Worm (Caenorhabditis elegans): ENCODE measurements around the gene F27B3.6.

F27B3.6 gene

DNA sequence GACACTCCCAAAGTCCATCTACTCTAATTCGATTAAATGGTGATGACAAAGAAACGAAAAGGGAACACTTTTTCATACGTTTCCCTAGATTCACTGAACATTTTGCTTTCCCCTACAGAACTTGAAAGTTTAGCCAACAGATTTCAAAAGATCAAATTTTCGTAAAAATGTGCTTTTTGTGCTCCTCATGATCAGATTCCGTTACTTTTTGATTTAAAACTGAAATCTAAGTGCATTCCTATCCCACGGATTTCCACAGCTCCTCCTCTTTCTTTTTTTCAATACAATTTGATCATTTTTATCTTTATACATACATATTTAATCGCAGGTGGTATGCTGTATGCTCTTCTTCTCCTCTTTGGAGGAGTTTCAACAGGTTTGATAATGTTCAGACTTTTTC, 9.2 kb upstream of the F27B3.6 start, which contains the start of gene ddo-3:
TSS of gene ddo-3 (plus strand) at position 301 of the 400 bp plus-strand sequence.
- TF ChIP-seq cog-1 (tag; optimal IDR thresholded peaks at IDR 0.05) (no peak), ztf-23 (GFP tag; IDR thresholded peaks at IDR 0.05) (no peak), T22C8.4 (GFP tag; IDR thresholded peaks at IDR 0.05) (no peak), flt-1 (GFP tag; IDR thresholded peaks at IDR 0.05) (no peak), klf-2 (GFP tag; conservative IDR thresholded peaks at IDR 0.05) (no peak), tab-1 (GFP tag; IDR thresholded peaks at IDR 0.05) (no peak), med-1 (GFP tag; optimal IDR thresholded peaks at IDR 0.05; ENCODE audit: insufficient read depth) (no peak), ref-1 (GFP tag; conservative IDR thresholded peaks at IDR 0.05) (no peak), ztf-29 (GFP tag; IDR thresholded peaks at IDR 0.05) (no peak)

- no peak for TF ChIP-seq ztf-23 (GFP tag; IDR thresholded peaks at IDR 0.05)
- no peak for TF ChIP-seq ref-1 (GFP tag; conservative IDR thresholded peaks at IDR 0.05)
- no peak for TF ChIP-seq flt-1 (GFP tag; IDR thresholded peaks at IDR 0.05)
- TF ChIP-seq tab-1 (GFP tag; IDR thresholded peaks at IDR 0.05): no peak
- TF ChIP-seq T22C8.4 (GFP tag; IDR thresholded peaks at IDR 0.05): no peak
- no peak for TF ChIP-seq ztf-29 (GFP tag; IDR thresholded peaks at IDR 0.05)
- TF ChIP-seq cog-1 (tag; optimal IDR thresholded peaks at IDR 0.05): no peak
Observed at ce11 chrIII:6581585-6581984, 3.2 kb upstream of the F27B3.6 start, which contains the start of gene acr-21. Gene acr-21 (plus strand): TSS chrIII:6581885.

- TF ChIP-seq ztf-23 (GFP tag; IDR thresholded peaks at IDR 0.05): no peak
- TF ChIP-seq flt-1 (GFP tag; IDR thresholded peaks at IDR 0.05): no peak
- no peak for TF ChIP-seq T22C8.4 (GFP tag; IDR thresholded peaks at IDR 0.05)
- TF ChIP-seq cog-1 (tag; optimal IDR thresholded peaks at IDR 0.05): no peak
- no peak for TF ChIP-seq med-1 (GFP tag; optimal IDR thresholded peaks at IDR 0.05; ENCODE audit: insufficient read depth)
- no peak for TF ChIP-seq tab-1 (GFP tag; IDR thresholded peaks at IDR 0.05)
- no peak for TF ChIP-seq ztf-29 (GFP tag; IDR thresholded peaks at IDR 0.05)
- no peak for TF ChIP-seq ref-1 (GFP tag; conservative IDR thresholded peaks at IDR 0.05)
- TF ChIP-seq klf-2 (GFP tag; conservative IDR thresholded peaks at IDR 0.05): no peak
Observed at ce11 chrIII:6579398-6579797, 993 bp upstream of the F27B3.6 start, which contains the start of gene F27B3.8. Gene F27B3.8 (plus strand): TSS chrIII:6579698.

DNA sequence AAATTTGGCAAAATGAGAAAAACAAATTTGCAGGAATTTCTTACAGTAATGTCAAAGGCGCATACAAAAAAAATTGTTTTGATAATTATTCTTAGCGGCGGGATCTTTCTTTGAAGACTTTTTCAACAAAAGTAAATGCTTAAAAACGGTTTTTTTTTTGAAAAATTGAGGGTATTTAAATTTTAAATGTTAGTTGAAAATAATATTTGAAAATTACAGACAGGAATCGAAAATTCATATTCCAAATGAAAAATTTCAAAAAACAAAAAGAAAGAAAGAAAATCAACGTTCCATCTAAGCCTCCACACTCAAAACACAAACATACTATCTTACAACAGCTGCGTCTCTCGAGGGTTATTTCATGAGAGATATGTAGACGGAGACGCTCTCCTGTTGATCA, 1.2 kb downstream of the F27B3.6 start:
- no peak for TF ChIP-seq ztf-29 (GFP tag; IDR thresholded peaks at IDR 0.05)
- no peak for TF ChIP-seq med-1 (GFP tag; optimal IDR thresholded peaks at IDR 0.05; ENCODE audit: insufficient read depth)
- no peak for TF ChIP-seq cog-1 (tag; optimal IDR thresholded peaks at IDR 0.05)
- TF ChIP-seq ztf-23 (GFP tag; IDR thresholded peaks at IDR 0.05): no peak
- no peak for TF ChIP-seq T22C8.4 (GFP tag; IDR thresholded peaks at IDR 0.05)
- TF ChIP-seq flt-1 (GFP tag; IDR thresholded peaks at IDR 0.05): no peak
- no peak for TF ChIP-seq tab-1 (GFP tag; IDR thresholded peaks at IDR 0.05)
- TF ChIP-seq klf-2 (GFP tag; conservative IDR thresholded peaks at IDR 0.05): no peak
- no peak for TF ChIP-seq ref-1 (GFP tag; conservative IDR thresholded peaks at IDR 0.05)

ce11 chrIII:6558487-6558886, 19.9 kb downstream of the F27B3.6 start, which contains the start of gene C09E7.8:
Gene C09E7.8 (minus strand): TSS chrIII:6558587.
- TF ChIP-seq tab-1 (GFP tag; IDR thresholded peaks at IDR 0.05): no peak
- no peak for TF ChIP-seq med-1 (GFP tag; optimal IDR thresholded peaks at IDR 0.05; ENCODE audit: insufficient read depth)

- peak; percentile 36; the same call in 1 of the 2 replicates for TF ChIP-seq ref-1 (GFP tag; conservative IDR thresholded peaks at IDR 0.05)
- TF ChIP-seq flt-1 (GFP tag; IDR thresholded peaks at IDR 0.05): peak; percentile 87
- TF ChIP-seq tab-1 (GFP tag; IDR thresholded peaks at IDR 0.05): 0 out of 2 replicates have a peak, but pooled peaks have one; percentile 14
- TF ChIP-seq T22C8.4 (GFP tag; IDR thresholded peaks at IDR 0.05): peak; percentile 46; the same call in 1 of the 2 replicates
- TF ChIP-seq ztf-29 (GFP tag; IDR thresholded peaks at IDR 0.05): peak; percentile 48; the same call in 1 of the 2 replicates
- TF ChIP-seq cog-1 (tag; optimal IDR thresholded peaks at IDR 0.05): peak; percentile 66
- TF ChIP-seq klf-2 (GFP tag; conservative IDR thresholded peaks at IDR 0.05): peak; percentile 69
- peak; percentile 72 for TF ChIP-seq ztf-23 (GFP tag; IDR thresholded peaks at IDR 0.05)
Observed at ce11 chrIII:6551187-6552058, 27.0 kb downstream of the F27B3.6 start, which contains the start of gene C09E7.7. Gene C09E7.7 (minus strand): TSS chrIII:6551243.

DNA sequence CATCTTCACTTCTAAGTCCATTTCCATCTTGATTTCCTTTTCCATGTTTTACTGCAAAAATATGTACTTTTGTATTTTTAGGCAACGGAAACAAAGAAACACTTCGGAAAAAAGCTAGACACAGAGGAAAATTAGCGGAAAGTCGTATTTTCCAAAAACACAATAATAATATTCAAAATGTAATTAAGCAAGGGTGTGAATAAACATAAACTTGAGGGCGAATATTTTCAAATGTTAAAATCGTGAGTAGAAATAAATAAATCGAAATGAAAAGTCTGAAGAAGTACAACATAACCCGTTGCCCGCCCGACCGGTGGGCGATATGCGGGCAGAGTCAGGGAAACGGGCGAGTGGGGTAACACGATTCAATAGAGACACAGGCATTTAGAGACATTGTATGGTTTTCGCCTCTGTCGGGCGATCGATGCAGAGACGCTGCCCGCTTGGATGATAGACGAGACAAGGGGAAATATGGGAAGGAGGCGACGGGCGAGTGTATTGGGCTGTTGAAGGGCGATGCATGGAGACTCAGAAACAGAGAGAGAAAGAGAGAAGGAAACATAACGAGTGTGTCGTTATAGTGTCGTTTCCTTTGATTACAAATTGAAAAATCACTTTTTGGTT, 41.3 kb downstream of the F27B3.6 start, which contains the start of gene C09E7.4:
TSS of gene C09E7.4 (minus strand) at position 51 of the 624 bp plus-strand sequence.
- no peak for TF ChIP-seq tab-1 (GFP tag; IDR thresholded peaks at IDR 0.05)
- TF ChIP-seq cog-1 (tag; optimal IDR thresholded peaks at IDR 0.05): peak; percentile 69
- TF ChIP-seq flt-1 (GFP tag; IDR thresholded peaks at IDR 0.05): peak; percentile 64; the same call in 1 of the 2 replicates
- 0 out of 2 replicates have a peak, but pooled peaks have one; percentile 43 for TF ChIP-seq T22C8.4 (GFP tag; IDR thresholded peaks at IDR 0.05)

DNA sequence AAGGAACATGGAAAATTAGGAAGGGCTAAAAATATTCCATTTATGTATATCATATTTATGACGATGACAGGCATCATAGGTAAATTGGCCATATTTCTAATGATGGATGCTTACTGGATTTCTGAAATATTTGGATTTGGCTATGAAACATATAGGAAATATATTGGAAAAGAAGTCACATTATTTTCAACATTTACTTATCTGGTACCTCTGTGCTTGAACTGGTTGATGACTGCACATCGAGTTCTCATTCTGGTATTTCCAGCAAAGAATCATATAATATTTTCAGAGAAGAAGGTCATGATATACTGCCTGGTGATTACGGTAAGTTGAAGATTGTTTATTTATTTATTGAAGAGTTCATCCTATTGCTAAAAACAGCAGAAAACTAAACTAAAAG, 45.8 kb downstream of the F27B3.6 start, which contains the start of gene srxa-5:
TSS of gene srxa-5 (plus strand) at position 301 of the 400 bp plus-strand sequence.
- TF ChIP-seq tab-1 (GFP tag; IDR thresholded peaks at IDR 0.05) (no peak), T22C8.4 (GFP tag; IDR thresholded peaks at IDR 0.05) (no peak), med-1 (GFP tag; optimal IDR thresholded peaks at IDR 0.05; ENCODE audit: insufficient read depth) (no peak), flt-1 (GFP tag; IDR thresholded peaks at IDR 0.05) (no peak), ztf-23 (GFP tag; IDR thresholded peaks at IDR 0.05) (no peak), cog-1 (tag; optimal IDR thresholded peaks at IDR 0.05) (no peak)

DNA sequence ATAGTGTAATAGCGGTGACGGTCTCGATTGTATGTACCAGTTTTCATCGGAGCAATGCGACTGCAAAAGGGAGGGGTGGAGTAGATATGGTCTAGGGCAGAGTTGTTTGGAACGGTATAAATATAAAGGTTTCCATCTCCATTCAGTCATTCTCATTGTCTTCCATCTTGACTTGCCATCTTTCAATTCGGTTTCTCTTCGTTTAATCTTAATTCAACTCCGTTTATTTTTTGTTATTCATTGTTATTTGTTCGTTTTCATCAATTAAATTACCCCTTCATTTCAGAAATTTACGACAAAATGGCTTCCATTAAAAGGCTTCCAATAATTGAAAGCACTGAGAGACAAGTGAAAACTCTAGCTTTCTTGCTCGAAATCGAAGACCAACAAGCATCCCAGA, 47.3 kb downstream of the F27B3.6 start, which contains the start of gene C09E7.11:
TSS of gene C09E7.11 (plus strand) at position 301 of the 400 bp plus-strand sequence.
- TF ChIP-seq klf-2 (GFP tag; conservative IDR thresholded peaks at IDR 0.05): no peak
- TF ChIP-seq cog-1 (tag; optimal IDR thresholded peaks at IDR 0.05): no peak
- TF ChIP-seq T22C8.4 (GFP tag; IDR thresholded peaks at IDR 0.05): no peak
- no peak for TF ChIP-seq med-1 (GFP tag; optimal IDR thresholded peaks at IDR 0.05; ENCODE audit: insufficient read depth)
- TF ChIP-seq ztf-23 (GFP tag; IDR thresholded peaks at IDR 0.05): no peak
- TF ChIP-seq tab-1 (GFP tag; IDR thresholded peaks at IDR 0.05): no peak
- TF ChIP-seq ztf-29 (GFP tag; IDR thresholded peaks at IDR 0.05): no peak
- TF ChIP-seq flt-1 (GFP tag; IDR thresholded peaks at IDR 0.05): no peak
- no peak for TF ChIP-seq ref-1 (GFP tag; conservative IDR thresholded peaks at IDR 0.05)

All from whole organism, midembryonic.